Worm (Caenorhabditis elegans) whole organism, L1 larva: ENCODE data around the gene algn-6.

Source experiments
- C04F5.9 ChIP-seq: sonication (generic microtip); optimal IDR thresholded peaks from 2 replicates; lab custom pipeline; 2016; ENCODE audit warnings: missing genetic modification characterization, missing compliant biosample characterization
- C16A3.4 ChIP-seq: fragments of 150-350 bp; optimal IDR thresholded peaks from 2 replicates; lab custom pipeline; 2014; ENCODE audit warnings: missing biosample characterization, missing genetic modification characterization
- C34B4.2 ChIP-seq: sonication (generic microtip); optimal IDR thresholded peaks from 2 replicates; lab custom pipeline; 2017; ENCODE audit warnings: mild to moderate bottlenecking, missing genetic modification characterization, missing compliant biosample characterization
- F16B12.6 ChIP-seq: fragments of 150-350 bp; optimal IDR thresholded peaks from 2 replicates; lab custom pipeline; 2014; ENCODE audit warnings: missing biosample characterization, missing genetic modification characterization
- ama-1 ChIP-seq: fragments of 150-350 bp; optimal IDR thresholded peaks from 2 replicates; lab custom pipeline; 2014
- blmp-1 ChIP-seq: fragments of 150-350 bp; optimal IDR thresholded peaks from 2 replicates; lab custom pipeline; 2014; ENCODE audit warnings: missing biosample characterization, missing genetic modification characterization
- ceh-8 ChIP-seq: fragments of 200-800 bp; sonication (Bioruptor generic); optimal IDR thresholded peaks from 2 replicates; lab custom pipeline; 2018; ENCODE audit warnings: mild to moderate bottlenecking, missing genetic modification characterization, moderate library complexity, missing compliant biosample characterization
- ceh-82 ChIP-seq, 3 experiments: fragments of 150-350 bp in 1 of 3; sonication (generic microtip) in 2 of 3; optimal IDR thresholded peaks; 2 replicates each; lab custom pipeline; 2014 to 2017; ENCODE audit warnings: missing biosample characterization in 3 of 3, missing genetic modification characterization in 3 of 3
- ceh-88 ChIP-seq: fragments of 200-800 bp; sonication (Bioruptor generic); IDR thresholded peaks from 2 replicates; pipeline ENCODE4 v1.3.6; 2022; ENCODE audit warnings: missing genetic modification characterization, missing compliant biosample characterization
- ces-1 ChIP-seq: fragments of 150-350 bp; optimal IDR thresholded peaks from 2 replicates; lab custom pipeline; 2014; ENCODE audit warnings: missing biosample characterization, missing genetic modification reagents, missing genetic modification characterization
- dpl-1 ChIP-seq, 3 experiments: fragments of 150-350 bp in 2 of 3; sonication (generic microtip) in 1 of 3; optimal IDR thresholded peaks; 2 replicates each; lab custom pipeline; 2014 to 2017; ENCODE audit warnings: missing biosample characterization in 3 of 3, missing genetic modification characterization in 3 of 3, missing genetic modification reagents in 3 of 3
- dsc-1 ChIP-seq: sonication (generic microtip); optimal IDR thresholded peaks from 2 replicates; lab custom pipeline; 2016; ENCODE audit warnings: mild to moderate bottlenecking, missing genetic modification characterization, missing compliant biosample characterization
- elt-2 ChIP-seq: sonication (generic microtip); optimal IDR thresholded peaks from 2 replicates; lab custom pipeline; 2016; ENCODE audit warnings: missing genetic modification characterization, mild to moderate bottlenecking, inconsistent platforms, missing compliant biosample characterization, missing genetic modification reagents
- fkh-10 ChIP-seq: sonication (generic microtip); optimal IDR thresholded peaks from 2 replicates; lab custom pipeline; 2017; ENCODE audit warnings: missing biosample characterization, missing genetic modification reagents, missing genetic modification characterization
- fkh-4 ChIP-seq: sonication (generic microtip); optimal IDR thresholded peaks from 2 replicates; lab custom pipeline; 2016; ENCODE audit warnings: missing compliant biosample characterization, missing genetic modification characterization, borderline replicate concordance
- fkh-8 ChIP-seq: sonication (generic microtip); optimal IDR thresholded peaks from 2 replicates; lab custom pipeline; 2016; ENCODE audit warnings: mild to moderate bottlenecking, missing genetic modification characterization, missing compliant biosample characterization
- fos-1 ChIP-seq: fragments of 150-350 bp; optimal IDR thresholded peaks from 2 replicates; lab custom pipeline; 2014; ENCODE audit warnings: missing biosample characterization, missing genetic modification characterization
- grh-1 ChIP-seq: fragments of 200-800 bp; sonication (Bioruptor generic); IDR thresholded peaks from 2 replicates; pipeline ENCODE4 v1.3.6; 2022; ENCODE audit warnings: missing genetic modification reagents, missing genetic modification characterization, missing compliant biosample characterization
- hlh-17 ChIP-seq: fragments of 200-800 bp; sonication (Bioruptor generic); optimal IDR thresholded peaks from 2 replicates; lab custom pipeline; 2018; ENCODE audit warnings: missing genetic modification characterization, mild to moderate bottlenecking, missing compliant biosample characterization, moderate library complexity, borderline replicate concordance
- hlh-4 ChIP-seq: sonication (generic microtip); optimal IDR thresholded peaks from 2 replicates; lab custom pipeline; 2016; ENCODE audit warnings: mild to moderate bottlenecking, missing genetic modification characterization, missing compliant biosample characterization
- hpl-2 ChIP-seq: fragments of 150-350 bp; optimal IDR thresholded peaks from 2 replicates; lab custom pipeline; 2014; ENCODE audit warnings: missing biosample characterization, missing genetic modification reagents, missing genetic modification characterization
- isw-1 ChIP-seq: fragments of 200-800 bp; sonication (Bioruptor generic); IDR thresholded peaks from 2 replicates; pipeline ENCODE4 v1.3.6; 2022; ENCODE audit warnings: missing genetic modification characterization, missing compliant biosample characterization
- lin-13 ChIP-seq: fragments of 150-350 bp; optimal IDR thresholded peaks from 2 replicates; lab custom pipeline; 2014; ENCODE audit warnings: missing biosample characterization, missing genetic modification reagents, missing genetic modification characterization
- lin-14 ChIP-seq: fragments of 200-800 bp; sonication (Bioruptor generic); optimal IDR thresholded peaks from 2 replicates; lab custom pipeline; 2018; ENCODE audit warnings: mild to moderate bottlenecking, missing genetic modification characterization, moderate library complexity, missing compliant biosample characterization
- lin-35 ChIP-seq, 2 experiments: fragments of 150-350 bp; optimal IDR thresholded peaks; 2 replicates each; lab custom pipeline; 2014; ENCODE audit warnings: missing biosample characterization in 2 of 2, missing genetic modification characterization in 2 of 2, missing genetic modification reagents in 2 of 2
- lin-39 ChIP-seq: fragments of 150-350 bp; optimal IDR thresholded peaks from 2 replicates; lab custom pipeline; 2014; ENCODE audit warnings: missing biosample characterization, missing genetic modification reagents, missing genetic modification characterization
- mab-9 ChIP-seq: fragments of 200-800 bp; sonication (Bioruptor generic); IDR thresholded peaks from 2 replicates; pipeline ENCODE4 v1.3.6; 2022; ENCODE audit warnings: missing genetic modification reagents, missing genetic modification characterization, missing compliant biosample characterization
- mef-2 ChIP-seq: fragments of 150-350 bp; optimal IDR thresholded peaks from 2 replicates; lab custom pipeline; 2014; ENCODE audit warnings: missing biosample characterization, missing genetic modification characterization
- mep-1 ChIP-seq: fragments of 150-350 bp; optimal IDR thresholded peaks from 2 replicates; lab custom pipeline; 2014; ENCODE audit warnings: missing biosample characterization, missing genetic modification characterization
- nhr-11 ChIP-seq: fragments of 150-350 bp; optimal IDR thresholded peaks from 2 replicates; lab custom pipeline; 2014; ENCODE audit warnings: missing biosample characterization, missing genetic modification characterization
- nhr-19 ChIP-seq: fragments of 200-800 bp; sonication (Bioruptor generic); conservative IDR thresholded peaks from 2 replicates; pipeline ENCODE4 v1.3.6; 2022; ENCODE audit warnings: missing genetic modification characterization, missing compliant biosample characterization
- nhr-20 ChIP-seq: sonication (generic microtip); optimal IDR thresholded peaks from 2 replicates; lab custom pipeline; 2016; ENCODE audit warnings: mild to moderate bottlenecking, missing genetic modification characterization, missing compliant biosample characterization
- nhr-28 ChIP-seq: fragments of 150-350 bp; optimal IDR thresholded peaks from 2 replicates; lab custom pipeline; 2014; ENCODE audit warnings: missing biosample characterization, missing genetic modification characterization
- nhr-47 ChIP-seq: sonication (generic microtip); optimal IDR thresholded peaks from 2 replicates; lab custom pipeline; 2016; ENCODE audit warnings: mild to moderate bottlenecking, missing genetic modification characterization, moderate library complexity, missing compliant biosample characterization
- nhr-71 ChIP-seq: sonication (generic microtip); optimal IDR thresholded peaks from 2 replicates; lab custom pipeline; 2016; ENCODE audit warnings: mild to moderate bottlenecking, missing genetic modification characterization, moderate library complexity, missing compliant biosample characterization
- nhr-90 ChIP-seq: sonication (generic microtip); optimal IDR thresholded peaks from 2 replicates; lab custom pipeline; 2016; ENCODE audit warnings: mild to moderate bottlenecking, missing genetic modification characterization, missing compliant biosample characterization; ENCODE audit not compliant: poor library complexity
- pag-3 ChIP-seq: sonication (generic microtip); optimal IDR thresholded peaks from 2 replicates; lab custom pipeline; 2017; ENCODE audit warnings: missing genetic modification characterization, mild to moderate bottlenecking, missing compliant biosample characterization, antibody characterized with exemption, borderline replicate concordance; ENCODE audit not compliant: insufficient read depth
- pax-3 ChIP-seq: fragments of 200-800 bp; sonication (Bioruptor generic); optimal IDR thresholded peaks from 2 replicates; lab custom pipeline; 2018; ENCODE audit warnings: mild to moderate bottlenecking, missing genetic modification characterization, moderate library complexity, missing compliant biosample characterization
- pqm-1 ChIP-seq: sonication (generic microtip); optimal IDR thresholded peaks from 3 replicates; lab custom pipeline; 2017; ENCODE audit warnings: missing biosample characterization, missing genetic modification characterization
- rnt-1 ChIP-seq: sonication (generic microtip); optimal IDR thresholded peaks from 2 replicates; lab custom pipeline; 2016; ENCODE audit warnings: mild to moderate bottlenecking, missing genetic modification characterization, moderate library complexity, missing compliant biosample characterization
- snpc-4 ChIP-seq: fragments of 150-350 bp; optimal IDR thresholded peaks from 2 replicates; lab custom pipeline; 2014; ENCODE audit warnings: missing biosample characterization, missing genetic modification characterization
- snu-23 ChIP-seq: sonication (generic microtip); optimal IDR thresholded peaks from 2 replicates; lab custom pipeline; 2016; ENCODE audit warnings: missing genetic modification characterization, missing compliant biosample characterization
- tlp-1 ChIP-seq: fragments of 150-350 bp; optimal IDR thresholded peaks from 2 replicates; lab custom pipeline; 2014; ENCODE audit warnings: missing biosample characterization, missing genetic modification characterization
- unc-30 ChIP-seq: sonication (generic microtip); optimal IDR thresholded peaks from 2 replicates; lab custom pipeline; 2017; ENCODE audit warnings: missing biosample characterization, missing genetic modification characterization
- unc-62 ChIP-seq: fragments of 150-350 bp; optimal IDR thresholded peaks from 2 replicates; lab custom pipeline; 2014; ENCODE audit warnings: missing biosample characterization, missing genetic modification reagents, missing genetic modification characterization
- unc-86 ChIP-seq: sonication (generic microtip); optimal IDR thresholded peaks from 2 replicates; lab custom pipeline; 2016; ENCODE audit warnings: missing genetic modification characterization, missing compliant biosample characterization
- unc-98 ChIP-seq: fragments of 200-800 bp; sonication (Bioruptor generic); IDR thresholded peaks from 2 replicates; pipeline ENCODE4 v1.3.6; 2022; ENCODE audit warnings: missing genetic modification characterization, missing compliant biosample characterization
- vab-15 ChIP-seq: sonication (generic microtip); optimal IDR thresholded peaks from 2 replicates; lab custom pipeline; 2017; ENCODE audit warnings: missing genotype, mild to moderate bottlenecking, missing genetic modification characterization, missing compliant biosample characterization
- xbp-1 ChIP-seq: sonication (generic microtip); optimal IDR thresholded peaks from 2 replicates; lab custom pipeline; 2016; ENCODE audit warnings: missing genetic modification characterization, missing compliant biosample characterization
- zag-1 ChIP-seq: fragments of 150-350 bp; optimal IDR thresholded peaks from 2 replicates; lab custom pipeline; 2014; ENCODE audit warnings: missing biosample characterization, missing genetic modification characterization
- zip-4 ChIP-seq: fragments of 200-800 bp; sonication (Bioruptor generic); optimal IDR thresholded peaks from 2 replicates; lab custom pipeline; 2018; ENCODE audit warnings: mild to moderate bottlenecking, missing genetic modification characterization, moderate library complexity, missing compliant biosample characterization
- ztf-11 ChIP-seq, 2 experiments: sonication (generic microtip); optimal IDR thresholded peaks; 2 replicates each; lab custom pipeline; 2016 to 2017; ENCODE audit warnings: missing genetic modification characterization in 2 of 2, missing biosample characterization in 1 of 2, missing compliant biosample characterization in 1 of 2
- ztf-4 ChIP-seq: fragments of 150-350 bp; optimal IDR thresholded peaks from 2 replicates; lab custom pipeline; 2014; ENCODE audit warnings: missing biosample characterization, missing genetic modification characterization

algn-6 gene

DNA sequence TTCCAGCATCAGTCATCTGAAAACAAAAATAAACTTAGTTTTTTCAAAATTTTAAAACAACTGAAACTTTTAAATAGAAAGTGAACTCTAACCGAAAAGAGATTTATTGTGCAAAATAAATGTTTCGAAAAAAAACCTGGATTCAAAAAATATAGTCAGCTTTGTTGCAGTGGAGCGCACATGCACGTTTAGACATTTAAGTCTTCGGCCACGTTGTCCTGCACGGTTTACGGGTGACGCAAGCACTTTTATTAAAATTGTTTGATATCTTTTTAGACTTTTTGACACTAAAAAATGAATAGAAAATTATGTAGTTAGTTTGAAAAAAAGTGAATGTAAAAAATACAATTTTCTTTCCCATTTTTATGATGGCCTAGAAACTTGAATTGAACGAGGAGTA lies at the start of gene algn-6, which contains the start of gene ubh-4:
Gene algn-6 (plus strand): TSS at position 387 of the 400 bp plus-strand sequence.
Gene ubh-4 (minus strand): TSS at position 182 of the 400 bp plus-strand sequence.
- TF ChIP-seq fkh-10, result no peak
- no peak for TF ChIP-seq ceh-88 (GFP tag; lab: Robert Waterston, UW)
- TF ChIP-seq hpl-2, result no peak
- peak; percentile 16 for TF ChIP-seq blmp-1
- no peak for TF ChIP-seq unc-62 (GFP tag; lab: Kevin White, UChicago)
- no peak for TF ChIP-seq tlp-1 (tag; lab: Kevin White, UChicago)
- peak; percentile 69 for TF ChIP-seq snu-23 (GFP tag; lab: Kevin White, UChicago)
- no peak for TF ChIP-seq mab-9 (GFP tag; lab: Robert Waterston, UW)
- TF ChIP-seq nhr-28 (tag; lab: Kevin White, UChicago), result no peak
- no peak for TF ChIP-seq pag-3 (tag; lab: Kevin White, UChicago)
- no peak for TF ChIP-seq unc-30 (tag; lab: Kevin White, UChicago)
- TF ChIP-seq grh-1, result no peak
- TF ChIP-seq elt-2 (tag; lab: Kevin White, UChicago), result no peak
- no peak for TF ChIP-seq ama-1
- TF ChIP-seq lin-35 (GFP tag; optimal IDR thresholded peaks at IDR 0.05; lab: Kevin White, UChicago), result peak; percentile 62 to 80
- TF ChIP-seq F16B12.6 (tag; lab: Kevin White, UChicago), result no peak
- TF ChIP-seq fkh-4 (tag; lab: Kevin White, UChicago), result no peak
- TF ChIP-seq nhr-11 (tag; lab: Kevin White, UChicago), result no peak
- TF ChIP-seq hlh-4, result no peak
- peak; percentile 49 for TF ChIP-seq fkh-8
- no peak for TF ChIP-seq pqm-1 (tag; lab: Kevin White, UChicago)
- no peak for TF ChIP-seq mef-2
- TF ChIP-seq C16A3.4 (tag; lab: Kevin White, UChicago), result peak; percentile 82
- no peak for TF ChIP-seq C34B4.2 (tag; lab: Kevin White, UChicago)
- peak; percentile 65 for TF ChIP-seq pax-3 (tag; lab: Kevin White, UChicago)
- no peak for TF ChIP-seq hlh-17 (GFP tag; lab: Kevin White, UChicago)
- peak; percentile 78 for TF ChIP-seq mep-1
- peak; percentile 8 for TF ChIP-seq snpc-4 (tag; lab: Kevin White, UChicago)
- TF ChIP-seq zag-1, result no peak
- TF ChIP-seq ztf-11 (tag; optimal IDR thresholded peaks at IDR 0.05; lab: Kevin White, UChicago), result peak in 1 of 2 experiments; percentile 43
- no peak for TF ChIP-seq C04F5.9 (tag; lab: Kevin White, UChicago)
- TF ChIP-seq dpl-1 (GFP tag; optimal IDR thresholded peaks at IDR 0.05; lab: Kevin White, UChicago), result peak; percentile 57 to 74 (median 63)
- peak; percentile 23 for TF ChIP-seq unc-86 (tag; lab: Kevin White, UChicago)
- TF ChIP-seq unc-98 (GFP tag; lab: Robert Waterston, UW), result no peak
- TF ChIP-seq ceh-82 (tag; optimal IDR thresholded peaks at IDR 0.05; lab: Kevin White, UChicago), result no peak
- TF ChIP-seq nhr-20, result peak; percentile 72
- peak; percentile 28 for TF ChIP-seq dsc-1
- peak; percentile 50 for TF ChIP-seq nhr-19 (GFP tag; lab: Robert Waterston, UW)
- TF ChIP-seq isw-1, result peak; percentile 34
- TF ChIP-seq ces-1, result no peak
- TF ChIP-seq nhr-71 (tag; lab: Kevin White, UChicago), result peak; percentile 72
- no peak for TF ChIP-seq ztf-4 (tag; lab: Kevin White, UChicago)
- peak; percentile 70 for TF ChIP-seq nhr-47 (tag; lab: Kevin White, UChicago)
- peak; percentile 76 for TF ChIP-seq lin-14
- peak; percentile 63 for TF ChIP-seq xbp-1 (tag; lab: Kevin White, UChicago)
- no peak for TF ChIP-seq lin-39 (tag; lab: Kevin White, UChicago)
- no peak for TF ChIP-seq ceh-8 (GFP tag; lab: Kevin White, UChicago)
- peak; percentile 53 for TF ChIP-seq nhr-90 (tag; lab: Kevin White, UChicago)
- peak; percentile 74 for TF ChIP-seq rnt-1
- TF ChIP-seq vab-15 (tag; lab: Kevin White, UChicago), result peak; percentile 6
- no peak for TF ChIP-seq fos-1 (tag; lab: Kevin White, UChicago)
- no peak for TF ChIP-seq lin-13
- TF ChIP-seq zip-4 (GFP tag; lab: Kevin White, UChicago), result no peak
